Fruit fly (Drosophila melanogaster): ENCODE results near the gene CG13458.

The CG13458 gene

DNA sequence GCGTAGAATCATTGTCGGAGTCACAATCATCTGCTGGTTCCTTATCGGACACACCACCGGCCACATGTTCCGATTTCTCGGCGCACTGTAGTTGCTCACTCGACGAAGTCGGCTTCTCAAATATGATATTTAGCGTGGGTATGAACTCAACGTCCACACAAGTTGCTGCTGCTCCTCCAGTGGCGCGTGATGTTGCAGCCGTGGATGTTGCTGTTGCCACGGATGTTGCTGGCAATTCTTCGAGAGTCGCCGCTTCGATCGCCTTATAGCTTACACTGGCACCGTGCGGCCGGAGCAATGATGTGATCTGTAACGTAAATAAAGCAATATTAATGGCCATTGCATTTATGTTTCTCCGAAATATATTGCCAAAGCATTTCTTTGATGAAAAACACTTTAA is 29.1 kb upstream of the CG13458 start:
- TF ChIP-seq CG5180 (GFP tag; optimal IDR thresholded peaks at IDR 0.05) (peak; percentile 8), CG6175 (GFP tag; IDR thresholded peaks at IDR 0.05) (0 out of 3 replicates have a peak, but pooled peaks have one; percentile 25), Jarid2 (GFP tag; optimal IDR thresholded peaks at IDR 0.05) (no peak), CG2199 (GFP tag; IDR thresholded peaks at IDR 0.05) (peak; percentile 96), Med (GFP tag) (peak; percentile 1), Atf3 (GFP tag; optimal IDR thresholded peaks at IDR 0.05) (no peak), Oaz (GFP tag; IDR thresholded peaks at IDR 0.05) (no peak), lab (GFP tag; optimal IDR thresholded peaks at IDR 0.05) (no peak), CG16815 (GFP tag; optimal IDR thresholded peaks at IDR 0.05) (no peak), CG11504 (tag; optimal IDR thresholded peaks at IDR 0.05) (peak; percentile 97), psq (GFP tag; optimal IDR thresholded peaks at IDR 0.05) (no peak), pb (GFP tag; optimal IDR thresholded peaks at IDR 0.05) (no peak), CG32767 (GFP tag; IDR thresholded peaks at IDR 0.05) (no peak), CG3407 (GFP tag; optimal IDR thresholded peaks at IDR 0.05) (no peak), Fer1 (GFP tag; optimal IDR thresholded peaks at IDR 0.05) (no peak), CG4707 (GFP tag; optimal IDR thresholded peaks at IDR 0.05) (no peak)

dm6 chr3L:15088285-15088684 is 25.1 kb upstream of the CG13458 start:
- TF ChIP-seq Trl (optimal IDR thresholded peaks at IDR 0.05) (peak in 1 of 2 experiments; percentile 37), Trl (GFP tag; optimal IDR thresholded peaks at IDR 0.05) (no peak), CG2199 (GFP tag; IDR thresholded peaks at IDR 0.05) (peak; percentile 89; the same call in 1 of the 3 replicates), CG11093 (GFP tag; IDR thresholded peaks at IDR 0.05) (no peak), Lim3 (GFP tag; IDR thresholded peaks at IDR 0.05) (no peak), Tbp (GFP tag; optimal IDR thresholded peaks at IDR 0.05) (no peak), Bteb2 (GFP tag; optimal IDR thresholded peaks at IDR 0.05) (no peak), zf30C (GFP tag; optimal IDR thresholded peaks at IDR 0.05) (no peak), CG15479 (GFP tag; optimal IDR thresholded peaks at IDR 0.05) (peak; percentile 32), E2f2 (GFP tag; IDR thresholded peaks at IDR 0.05) (no peak)

dm6 chr3L:15089083-15089704 is 24.2 kb upstream of the CG13458 start:
- no peak for TF ChIP-seq ftz-f1 (GFP tag; optimal IDR thresholded peaks at IDR 0.05)
- no peak for TF ChIP-seq caup (GFP tag; optimal IDR thresholded peaks at IDR 0.05; ENCODE audit: severe bottlenecking)
- TF ChIP-seq h (optimal IDR thresholded peaks at IDR 0.05), result no peak
- TF ChIP-seq CG13296 (GFP tag; optimal IDR thresholded peaks at IDR 0.05), result peak; percentile 18
- TF ChIP-seq CG31388 (GFP tag; optimal IDR thresholded peaks at IDR 0.05), result no peak
- no peak for TF ChIP-seq Hsf (GFP tag; optimal IDR thresholded peaks at IDR 0.05)
- peak; percentile 41; the same call in 2 of the 3 replicates for TF ChIP-seq row (GFP tag; IDR thresholded peaks at IDR 0.05)
- TF ChIP-seq CG4707 (GFP tag; optimal IDR thresholded peaks at IDR 0.05), result no peak
- TF ChIP-seq CG12391 (tag; optimal IDR thresholded peaks at IDR 0.05), result peak; percentile 55
- peak; percentile 5 for TF ChIP-seq Oli (tag; optimal IDR thresholded peaks at IDR 0.05)
- peak; percentile 23 for TF ChIP-seq Nf-YC (tag; optimal IDR thresholded peaks at IDR 0.05)
- no peak for TF ChIP-seq pnt (GFP tag; optimal IDR thresholded peaks at IDR 0.05)
- TF ChIP-seq zen (tag; optimal IDR thresholded peaks at IDR 0.05), result no peak
- TF ChIP-seq Hr51 (GFP tag; optimal IDR thresholded peaks at IDR 0.05), result peak in 1 of 2 experiments; percentile 65
- peak; percentile 63 for TF ChIP-seq CG2712 (tag; optimal IDR thresholded peaks at IDR 0.05)
- TF ChIP-seq Xrp1 (GFP tag; IDR thresholded peaks at IDR 0.05), result 0 out of 2 replicates have a peak, but pooled peaks have one; percentile 6
- TF ChIP-seq tap (tag; optimal IDR thresholded peaks at IDR 0.05), result peak; percentile 43
- peak; percentile 7 for TF ChIP-seq gcm (GFP tag; optimal IDR thresholded peaks at IDR 0.05)
- TF ChIP-seq PHDP (tag; optimal IDR thresholded peaks at IDR 0.05), result peak; percentile 53
- TF ChIP-seq CG10267 (tag; optimal IDR thresholded peaks at IDR 0.05), result peak; percentile 27
- TF ChIP-seq Dek (tag; optimal IDR thresholded peaks at IDR 0.05), result peak; percentile 36
- peak; percentile 4 for TF ChIP-seq stwl (tag; optimal IDR thresholded peaks at IDR 0.05)
- peak; percentile 3 for TF ChIP-seq Fer1 (GFP tag; optimal IDR thresholded peaks at IDR 0.05)
- TF ChIP-seq odd (GFP tag; optimal IDR thresholded peaks at IDR 0.05), result no peak
- TF ChIP-seq gem (tag; optimal IDR thresholded peaks at IDR 0.05), result peak; percentile 62

All from whole organism, embryonic.